Fruit fly (Drosophila melanogaster): ENCODE data around the gene bond.

bond gene

dm6 chr3R:22597344-22597954 is 47.0 kb downstream of the bond start (continued):
- TF ChIP-seq CHES-1-like (GFP tag; optimal IDR thresholded peaks at IDR 0.05) = no peak
- TF ChIP-seq Atf3 (GFP tag; optimal IDR thresholded peaks at IDR 0.05) = peak; percentile 29
- peak; percentile 73; the same call in 2 of the 3 replicates for TF ChIP-seq CG11456 (GFP tag; IDR thresholded peaks at IDR 0.05)
- TF ChIP-seq CG7556 (GFP tag; optimal IDR thresholded peaks at IDR 0.05) = peak; percentile 65
- TF ChIP-seq Sox100B (GFP tag; optimal IDR thresholded peaks at IDR 0.05) = no peak
- TF ChIP-seq ase (GFP tag; IDR thresholded peaks at IDR 0.05) = peak; percentile 65; the same call in 1 of the 3 replicates
- peak in 1 of 2 experiments; percentile 87 for TF ChIP-seq Hr78 (GFP tag; optimal IDR thresholded peaks at IDR 0.05)
- TF ChIP-seq CG17186 (GFP tag; optimal IDR thresholded peaks at IDR 0.05) = peak; percentile 29
- no peak for TF ChIP-seq pan (optimal IDR thresholded peaks at IDR 0.05)
- TF ChIP-seq pan (GFP tag; optimal IDR thresholded peaks at IDR 0.05 in 1 of 2, IDR thresholded peaks at IDR 0.05 in 1 of 2) = peak in 1 of 2 experiments; percentile 76
- peak; percentile 60 for TF ChIP-seq CG9215 (GFP tag; IDR thresholded peaks at IDR 0.05)
- no peak for TF ChIP-seq amos (GFP tag; IDR thresholded peaks at IDR 0.05; ENCODE audit: partially characterized antibody)
- TF ChIP-seq dpn (GFP tag; optimal IDR thresholded peaks at IDR 0.05) = peak in 1 of 2 experiments; percentile 52
- no peak for TF ChIP-seq Dad (GFP tag; optimal IDR thresholded peaks at IDR 0.05)
- 0 out of 3 replicates have a peak, but pooled peaks have one; percentile 9 for TF ChIP-seq Mrtf (GFP tag; IDR thresholded peaks at IDR 0.05)
- no peak for TF ChIP-seq toy (GFP tag; IDR thresholded peaks at IDR 0.05)
- peak; percentile 71 for TF ChIP-seq slbo (GFP tag; IDR thresholded peaks at IDR 0.05)
- TF ChIP-seq Hmr (GFP tag; optimal IDR thresholded peaks at IDR 0.05) = peak; percentile 23
- TF ChIP-seq CG4730 (GFP tag; IDR thresholded peaks at IDR 0.05) = peak; percentile 59
- TF ChIP-seq CG17802 (tag; optimal IDR thresholded peaks at IDR 0.05) = peak; percentile 34
- TF ChIP-seq en (GFP tag; optimal IDR thresholded peaks at IDR 0.05) = peak; percentile 45
- peak in 1 of 2 experiments; percentile 17 for TF ChIP-seq crp (GFP tag; optimal IDR thresholded peaks at IDR 0.05)
- peak; percentile 54; the same call in 1 of the 2 replicates for TF ChIP-seq sim (GFP tag; IDR thresholded peaks at IDR 0.05)
- no peak; the same call in 1 of the 2 replicates for TF ChIP-seq Oaz (GFP tag; IDR thresholded peaks at IDR 0.05)
- TF ChIP-seq CG2202 (tag; optimal IDR thresholded peaks at IDR 0.05) = peak; percentile 55
- TF ChIP-seq PHDP (tag; optimal IDR thresholded peaks at IDR 0.05) = no peak
- TF ChIP-seq bsh (GFP tag; optimal IDR thresholded peaks at IDR 0.05) = peak in 1 of 2 experiments; percentile 83
- TF ChIP-seq bcd (GFP tag; optimal IDR thresholded peaks at IDR 0.05) = no peak
- no peak for TF ChIP-seq CG11085 (GFP tag; IDR thresholded peaks at IDR 0.05)
- TF ChIP-seq CG7786 (GFP tag; optimal IDR thresholded peaks at IDR 0.05) = peak; percentile 46
- no peak for TF ChIP-seq Max (GFP tag; optimal IDR thresholded peaks at IDR 0.05)
- TF ChIP-seq CG7745 (tag; optimal IDR thresholded peaks at IDR 0.05) = no peak
- no peak for TF ChIP-seq wdn (GFP tag; IDR thresholded peaks at IDR 0.05)
- TF ChIP-seq vnd (GFP tag; IDR thresholded peaks at IDR 0.05; ENCODE audit: partially characterized antibody) = no peak
- no peak for TF ChIP-seq CG10654 (GFP tag; optimal IDR thresholded peaks at IDR 0.05)
- no peak for TF ChIP-seq CG6791 (GFP tag; IDR thresholded peaks at IDR 0.05; ENCODE audit: partially characterized antibody)
- TF ChIP-seq Hey (tag; optimal IDR thresholded peaks at IDR 0.05) = no peak
- TF ChIP-seq Dip2 (GFP tag; IDR thresholded peaks at IDR 0.05) = no peak
- no peak for TF ChIP-seq CG15601 (tag; optimal IDR thresholded peaks at IDR 0.05)
- no peak for TF ChIP-seq luna (GFP tag; optimal IDR thresholded peaks at IDR 0.05)
- peak; percentile 57 for TF ChIP-seq CG33557 (GFP tag; optimal IDR thresholded peaks at IDR 0.05)
- peak; percentile 65 for TF ChIP-seq CG12071 (GFP tag; optimal IDR thresholded peaks at IDR 0.05)
- peak; percentile 64 for TF ChIP-seq bab2 (GFP tag; optimal IDR thresholded peaks at IDR 0.05)
- peak; percentile 56 for TF ChIP-seq CG8944 (GFP tag; optimal IDR thresholded peaks at IDR 0.05)
- no peak for TF ChIP-seq pfk (GFP tag; optimal IDR thresholded peaks at IDR 0.05)
- TF ChIP-seq mam (GFP tag; optimal IDR thresholded peaks at IDR 0.05) = peak; percentile 73
- peak; percentile 65 for TF ChIP-seq Side (GFP tag; optimal IDR thresholded peaks at IDR 0.05)

Data from whole organism, embryonic.